Worm (Caenorhabditis elegans): ENCODE measurements around the gene C04C3.7.

Gene C04C3.7

ce11 chrIV:3384047-3384446 lies 49.2 kb downstream of the C04C3.7 start, which contains the start of gene B0546.4:
TSS of gene B0546.4 (minus strand) at chrIV:3384147.
- TF ChIP-seq lin-39 (tag; optimal IDR thresholded peaks at IDR 0.05): no peak

- TF ChIP-seq fos-1 (tag; optimal IDR thresholded peaks at IDR 0.05): no peak
- no peak for TF ChIP-seq ceh-16 (tag; optimal IDR thresholded peaks at IDR 0.05)
- no peak for TF ChIP-seq nhr-23 (tag; optimal IDR thresholded peaks at IDR 0.05)
Observed at ce11 chrIV:3383203-3383602, 50.1 kb downstream of the C04C3.7 start.

DNA sequence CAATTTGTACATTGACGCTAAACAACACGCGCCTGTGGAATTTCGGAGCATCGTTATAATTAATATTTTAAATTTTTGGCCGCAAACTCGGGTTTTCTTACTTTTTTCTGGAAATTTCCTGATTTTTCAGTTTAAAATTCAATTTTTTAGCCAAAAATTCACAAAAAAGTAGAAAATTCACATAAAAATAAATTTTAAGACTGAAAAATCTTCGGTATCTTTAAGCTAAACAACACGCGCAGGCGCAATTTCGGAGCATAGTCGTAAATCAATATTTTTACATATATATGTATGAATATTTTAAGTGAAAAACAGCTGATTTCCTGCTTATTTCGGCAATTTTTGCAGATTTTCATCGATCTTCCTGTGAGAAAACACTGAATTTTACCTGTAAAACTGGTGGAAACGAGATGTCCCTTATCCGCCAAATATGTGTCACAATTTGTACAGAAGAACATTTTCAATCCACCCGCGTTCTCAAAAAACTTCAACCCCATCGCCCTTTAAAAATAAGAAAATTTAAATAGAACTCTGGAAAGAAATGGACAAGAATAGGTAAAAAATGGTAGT lies 50.9 kb downstream of the C04C3.7 start, which contains the start of gene B0546.3:
TSS of gene B0546.3 (minus strand) at position 504 of the 570 bp plus-strand sequence.
- no peak for TF ChIP-seq fkh-2 (tag; optimal IDR thresholded peaks at IDR 0.05)
- peak; percentile 2 for TF ChIP-seq elt-2 (tag; optimal IDR thresholded peaks at IDR 0.05)
- no peak for TF ChIP-seq nhr-43 (tag; optimal IDR thresholded peaks at IDR 0.05; ENCODE audit: poor library complexity, severe bottlenecking)
- TF ChIP-seq nhr-23 (tag; optimal IDR thresholded peaks at IDR 0.05): peak; percentile 13
- TF ChIP-seq ama-1 (optimal IDR thresholded peaks at IDR 0.05): peak; percentile 69
- TF ChIP-seq unc-39 (tag; optimal IDR thresholded peaks at IDR 0.05): no peak
